Worm (Caenorhabditis elegans) whole organism, young adult: ENCODE measurements around the gene T23E1.1.

Experiments
- B0035.1 ChIP-seq: sonication (generic microtip); optimal IDR thresholded peaks from 2 replicates; lab custom pipeline; 2016; ENCODE audit warnings: missing genetic modification characterization, mild to moderate bottlenecking, missing compliant biosample characterization, missing genotype, missing genetic modification reagents
- C06A6.2 ChIP-seq: fragments of 200-800 bp; sonication (Bioruptor generic); conservative IDR thresholded peaks from 2 replicates; pipeline ENCODE4 v1.3.6; 2022; ENCODE audit warnings: missing genetic modification characterization, missing compliant biosample characterization
- F33H1.4 ChIP-seq: fragments of 200-800 bp; sonication (Bioruptor generic); IDR thresholded peaks from 2 replicates; pipeline ENCODE4 v1.3.6; 2022; ENCODE audit warnings: missing genetic modification reagents, missing genetic modification characterization, missing compliant biosample characterization
- F55B11.4 ChIP-seq: sonication (generic microtip); optimal IDR thresholded peaks from 2 replicates; lab custom pipeline; 2016; ENCODE audit warnings: missing compliant biosample characterization, missing genetic modification characterization, borderline replicate concordance; ENCODE audit not compliant: insufficient read depth
- Y53F4B.3 ChIP-seq: fragments of 200-800 bp; sonication (Bioruptor generic); IDR thresholded peaks from 2 replicates; pipeline ENCODE4 v1.3.6; 2022; ENCODE audit warnings: missing genetic modification reagents, missing genetic modification characterization, missing compliant biosample characterization
- Y67H2A.10 ChIP-seq: fragments of 200-800 bp; sonication (Bioruptor generic); conservative IDR thresholded peaks from 2 replicates; pipeline ENCODE4 v1.3.6; 2022; ENCODE audit warnings: missing genetic modification reagents, missing genetic modification characterization, missing compliant biosample characterization
- Y79H2A.3 ChIP-seq: fragments of 200-800 bp; sonication (Bioruptor generic); conservative IDR thresholded peaks from 2 replicates; pipeline ENCODE4 v1.3.6; 2022; ENCODE audit warnings: missing genetic modification reagents, missing genetic modification characterization, missing compliant biosample characterization
- Y95B8A.8 ChIP-seq: fragments of 200-800 bp; sonication (Bioruptor generic); IDR thresholded peaks from 2 replicates; pipeline ENCODE4 v1.3.6; 2022; ENCODE audit warnings: missing genetic modification reagents, missing genetic modification characterization, missing compliant biosample characterization
- ZK185.1 ChIP-seq: sonication (generic microtip); optimal IDR thresholded peaks from 2 replicates; lab custom pipeline; 2016; ENCODE audit warnings: mild to moderate bottlenecking, missing genetic modification characterization, missing compliant biosample characterization; ENCODE audit not compliant: poor library complexity, severe bottlenecking
- aptf-3 ChIP-seq: fragments of 200-800 bp; sonication (Bioruptor generic); IDR thresholded peaks from 2 replicates; pipeline ENCODE4 v1.3.6; 2022; ENCODE audit warnings: missing genetic modification characterization, missing compliant biosample characterization
- atf-7 ChIP-seq: sonication (generic microtip); optimal IDR thresholded peaks from 2 replicates; lab custom pipeline; 2017; ENCODE audit warnings: mild to moderate bottlenecking, missing genetic modification characterization, missing compliant biosample characterization
- attf-3 ChIP-seq: fragments of 200-800 bp; sonication (Bioruptor generic); conservative IDR thresholded peaks from 2 replicates; pipeline ENCODE4 v1.3.6; 2022; ENCODE audit warnings: missing genetic modification reagents, missing genetic modification characterization, missing compliant biosample characterization
- cebp-1 ChIP-seq, 2 experiments: fragments of 200-800 bp in 1 of 2; sonication (Bioruptor generic) in 1 of 2; sonication (generic microtip) in 1 of 2; IDR thresholded peaks in 1 of 2; optimal IDR thresholded peaks in 1 of 2; 2 replicates each; pipeline versions ENCODE4 v1.3.6 to Lab custom; 2017 to 2022; ENCODE audit warnings: missing compliant biosample characterization in 2 of 2, missing genetic modification characterization in 2 of 2, mild to moderate bottlenecking in 1 of 2, missing genetic modification reagents in 1 of 2, moderate library complexity in 1 of 2
- ceh-40 ChIP-seq: fragments of 200-800 bp; sonication (Bioruptor generic); IDR thresholded peaks from 2 replicates; pipeline ENCODE4 v1.3.6; 2022; ENCODE audit warnings: missing genetic modification characterization, missing compliant biosample characterization
- ceh-79 ChIP-seq: sonication (generic microtip); optimal IDR thresholded peaks from 2 replicates; lab custom pipeline; 2017; ENCODE audit warnings: mild to moderate bottlenecking, missing genetic modification characterization, missing compliant biosample characterization
- die-1 ChIP-seq: sonication (generic microtip); optimal IDR thresholded peaks from 2 replicates; lab custom pipeline; 2016; ENCODE audit warnings: missing genotype, mild to moderate bottlenecking, missing genetic modification characterization, missing compliant biosample characterization
- dpff-1 ChIP-seq: sonication (generic microtip); optimal IDR thresholded peaks from 2 replicates; lab custom pipeline; 2017; ENCODE audit warnings: mild to moderate bottlenecking, missing genetic modification characterization, missing compliant biosample characterization
- dpl-1 ChIP-seq: fragments of 150-350 bp; optimal IDR thresholded peaks from 2 replicates; lab custom pipeline; 2014; ENCODE audit warnings: missing biosample characterization, missing genetic modification reagents, missing genetic modification characterization
- egl-18 ChIP-seq: fragments of 200-800 bp; sonication (Bioruptor generic); IDR thresholded peaks from 2 replicates; pipeline ENCODE4 v1.3.6; 2022; ENCODE audit warnings: missing genetic modification reagents, missing genetic modification characterization, missing compliant biosample characterization
- egrh-3 ChIP-seq: fragments of 200-800 bp; sonication (Bioruptor generic); IDR thresholded peaks from 2 replicates; pipeline ENCODE4 v1.3.6; 2022; ENCODE audit warnings: missing genetic modification reagents, missing genetic modification characterization, missing compliant biosample characterization
- ekl-4 ChIP-seq: fragments of 200-800 bp; sonication (Bioruptor generic); IDR thresholded peaks from 2 replicates; pipeline ENCODE4 v1.3.6; 2022; ENCODE audit warnings: missing genetic modification reagents, missing genetic modification characterization, missing compliant biosample characterization
- him-1 ChIP-seq: sonication (generic microtip); optimal IDR thresholded peaks from 2 replicates; lab custom pipeline; 2016; ENCODE audit warnings: missing genotype, missing genetic modification reagents, missing genetic modification characterization, missing compliant biosample characterization
- hlh-12 ChIP-seq: sonication (generic microtip); optimal IDR thresholded peaks from 2 replicates; lab custom pipeline; 2016; ENCODE audit warnings: missing genetic modification characterization, missing compliant biosample characterization
- hmg-1.2 ChIP-seq: fragments of 200-800 bp; sonication (Bioruptor generic); IDR thresholded peaks from 2 replicates; pipeline ENCODE4 v1.3.6; 2022; ENCODE audit warnings: missing genetic modification reagents, missing genetic modification characterization, missing compliant biosample characterization
- let-526 ChIP-seq: fragments of 200-800 bp; sonication (Bioruptor generic); IDR thresholded peaks from 2 replicates; pipeline ENCODE4 v1.3.6; 2022; ENCODE audit warnings: missing genetic modification reagents, missing genetic modification characterization, missing compliant biosample characterization
- let-607 ChIP-seq, 2 experiments: fragments of 200-800 bp in 1 of 2; sonication (Bioruptor generic) in 1 of 2; sonication (generic microtip) in 1 of 2; optimal IDR thresholded peaks; 2 replicates each; lab custom pipeline; 2016 to 2018; ENCODE audit warnings: mild to moderate bottlenecking in 2 of 2, missing compliant biosample characterization in 2 of 2, missing genetic modification characterization in 2 of 2, moderate library complexity in 2 of 2, missing genotype in 1 of 2
- lin-35 ChIP-seq, 3 experiments: fragments of 150-350 bp in 2 of 3; sonication (generic microtip) in 1 of 3; optimal IDR thresholded peaks; 2 replicates each; lab custom pipeline; 2014 to 2018; ENCODE audit warnings: missing biosample characterization in 3 of 3, missing genetic modification characterization in 3 of 3, missing genetic modification reagents in 3 of 3
- madf-6 ChIP-seq: fragments of 200-800 bp; sonication (Bioruptor generic); IDR thresholded peaks from 2 replicates; pipeline ENCODE4 v1.3.6; 2022; ENCODE audit warnings: missing genetic modification reagents, missing genetic modification characterization, missing compliant biosample characterization
- madf-8 ChIP-seq: fragments of 200-800 bp; sonication (Bioruptor generic); conservative IDR thresholded peaks from 2 replicates; pipeline ENCODE4 v1.3.6; 2022; ENCODE audit warnings: missing genetic modification reagents, missing genetic modification characterization, missing compliant biosample characterization
- mcd-1 ChIP-seq: fragments of 200-800 bp; sonication (Bioruptor generic); IDR thresholded peaks from 2 replicates; pipeline ENCODE4 v1.3.6; 2022; ENCODE audit warnings: missing genetic modification reagents, missing genetic modification characterization, missing compliant biosample characterization
- nfyb-1 ChIP-seq: fragments of 200-800 bp; sonication (Bioruptor generic); IDR thresholded peaks from 2 replicates; pipeline ENCODE4 v1.3.6; 2022; ENCODE audit warnings: missing genetic modification reagents, missing genetic modification characterization, missing compliant biosample characterization
- nhr-120 ChIP-seq: fragments of 200-800 bp; sonication (Bioruptor generic); IDR thresholded peaks from 2 replicates; pipeline ENCODE4 v1.3.6; 2022; ENCODE audit warnings: missing genetic modification characterization, missing compliant biosample characterization
- nhr-80 ChIP-seq: sonication (generic microtip); optimal IDR thresholded peaks from 2 replicates; lab custom pipeline; 2016; ENCODE audit warnings: missing genetic modification characterization, missing compliant biosample characterization
- pbrm-1 ChIP-seq: fragments of 200-800 bp; sonication (Bioruptor generic); IDR thresholded peaks from 2 replicates; pipeline ENCODE4 v1.3.6; 2022; ENCODE audit warnings: missing genetic modification reagents, missing genetic modification characterization, missing compliant biosample characterization
- pha-4 ChIP-seq: fragments of 150-350 bp; sonication (generic microtip); optimal IDR thresholded peaks from 2 replicates; lab custom pipeline; 2014; ENCODE audit warnings: missing biosample characterization, missing genetic modification reagents, missing genetic modification characterization
- rpc-1 ChIP-seq, 2 experiments: fragments of 150-350 bp in 1 of 2; sonication (generic microtip) in 1 of 2; optimal IDR thresholded peaks; 2 replicates each; lab custom pipeline; 2014 to 2018; ENCODE audit warnings: missing biosample characterization in 1 of 2, missing genetic modification characterization in 1 of 2, missing genetic modification reagents in 1 of 2, missing genotype in 1 of 2
- sdz-38 ChIP-seq: sonication (generic microtip); optimal IDR thresholded peaks from 2 replicates; lab custom pipeline; 2016; ENCODE audit warnings: missing genotype, missing genetic modification characterization, missing compliant biosample characterization
- snpc-1.3 ChIP-seq: sonication (generic microtip); optimal IDR thresholded peaks from 2 replicates; lab custom pipeline; 2017; ENCODE audit warnings: missing genetic modification characterization, mild to moderate bottlenecking, missing compliant biosample characterization, antibody characterized with exemption, moderate library complexity, missing genotype, missing genetic modification reagents; ENCODE audit not compliant: insufficient read depth
- snpc-3.4 ChIP-seq: sonication (generic microtip); optimal IDR thresholded peaks from 2 replicates; lab custom pipeline; 2017; ENCODE audit warnings: missing genetic modification characterization, mild to moderate bottlenecking, missing compliant biosample characterization, antibody characterized with exemption, moderate library complexity, missing genotype, missing genetic modification reagents
- somi-1 ChIP-seq: fragments of 200-800 bp; sonication (Bioruptor generic); optimal IDR thresholded peaks from 2 replicates; lab custom pipeline; 2018; ENCODE audit warnings: mild to moderate bottlenecking, missing genetic modification characterization, missing compliant biosample characterization
- ztf-22 ChIP-seq: fragments of 200-800 bp; sonication (Bioruptor generic); optimal IDR thresholded peaks from 2 replicates; lab custom pipeline; 2018; ENCODE audit warnings: mild to moderate bottlenecking, missing genetic modification characterization, moderate library complexity, missing compliant biosample characterization
- ztf-6 ChIP-seq: fragments of 200-800 bp; sonication (Bioruptor generic); IDR thresholded peaks from 2 replicates; pipeline ENCODE4 v1.3.6; 2022; ENCODE audit warnings: missing genetic modification reagents, missing genetic modification characterization, missing compliant biosample characterization

T23E1.1 gene

ce11 chrIV:3151061-3151460 is at the start of gene T23E1.1:
TSS of gene T23E1.1 (plus strand) at chrIV:3151361.
- TF ChIP-seq aptf-3 (GFP tag; lab: Robert Waterston, UW) (no peak), madf-6 (no peak), him-1 (no peak), F55B11.4 (tag; lab: Kevin White, UChicago) (no peak), nfyb-1 (GFP tag; lab: Robert Waterston, UW) (no peak), Y67H2A.10 (GFP tag; lab: Robert Waterston, UW) (no peak), dpl-1 (GFP tag; lab: Kevin White, UChicago) (no peak), rpc-1 (optimal IDR thresholded peaks at IDR 0.05; lab: Kevin White, UChicago) (no peak), rpc-1 (tag; optimal IDR thresholded peaks at IDR 0.05; lab: Kevin White, UChicago) (no peak), lin-35 (GFP tag; optimal IDR thresholded peaks at IDR 0.05; lab: Kevin White, UChicago) (no peak), let-526 (GFP tag; lab: Robert Waterston, UW) (no peak), egrh-3 (GFP tag; lab: Robert Waterston, UW) (no peak), ZK185.1 (tag; lab: Kevin White, UChicago) (no peak), snpc-3.4 (tag; lab: Kevin White, UChicago) (no peak), egl-18 (no peak), dpff-1 (tag; lab: Kevin White, UChicago) (no peak), sdz-38 (no peak), pha-4 (tag; lab: Kevin White, UChicago) (no peak)

- TF ChIP-seq pbrm-1 (GFP tag; lab: Robert Waterston, UW) = no peak
- TF ChIP-seq Y53F4B.3 = no peak
- TF ChIP-seq cebp-1 (GFP tag; IDR thresholded peaks at IDR 0.05; lab: Robert Waterston, UW) = no peak
- TF ChIP-seq cebp-1 (tag; optimal IDR thresholded peaks at IDR 0.05; lab: Kevin White, UChicago) = no peak
- no peak for TF ChIP-seq B0035.1 (tag; lab: Kevin White, UChicago)
Measured at ce11 chrIV:3121060-3121459, 30.1 kb upstream of the T23E1.1 start.

- TF ChIP-seq hmg-1.2 (GFP tag; lab: Robert Waterston, UW) (peak; percentile 32; the same call in 1 of the 2 replicates), ztf-6 (GFP tag; lab: Robert Waterston, UW) (no peak), let-607 (tag; optimal IDR thresholded peaks at IDR 0.05; lab: Kevin White, UChicago) (no peak)
Measured at ce11 chrIV:3127994-3128393, 23.2 kb upstream of the T23E1.1 start.

ce11 chrIV:3131871-3132586 is 19.1 kb upstream of the T23E1.1 start:
- no peak for TF ChIP-seq B0035.1 (tag; lab: Kevin White, UChicago)
- TF ChIP-seq snpc-1.3 (tag; lab: Kevin White, UChicago) = peak; percentile 21
- no peak for TF ChIP-seq Y79H2A.3 (GFP tag; lab: Robert Waterston, UW)
- TF ChIP-seq atf-7 = no peak
- peak; percentile 46 for TF ChIP-seq egrh-3 (GFP tag; lab: Robert Waterston, UW)
- no peak for TF ChIP-seq nhr-80
- TF ChIP-seq somi-1 (GFP tag; lab: Kevin White, UChicago) = no peak
- no peak for TF ChIP-seq nhr-120 (GFP tag; lab: Robert Waterston, UW)
- TF ChIP-seq Y95B8A.8 (GFP tag; lab: Robert Waterston, UW) = peak; percentile 62; the same call in 1 of the 2 replicates
- no peak for TF ChIP-seq die-1 (tag; lab: Kevin White, UChicago)
- TF ChIP-seq F33H1.4 (GFP tag; lab: Robert Waterston, UW) = peak; percentile 69
- TF ChIP-seq hmg-1.2 (GFP tag; lab: Robert Waterston, UW) = peak; percentile 50; the same call in 1 of the 2 replicates
- no peak for TF ChIP-seq ceh-79 (tag; lab: Kevin White, UChicago)
- TF ChIP-seq pha-4 (tag; lab: Kevin White, UChicago) = no peak
- TF ChIP-seq C06A6.2 (GFP tag; lab: Robert Waterston, UW) = no peak
- TF ChIP-seq mcd-1 (GFP tag; lab: Robert Waterston, UW) = no peak
- no peak for TF ChIP-seq ztf-22
- no peak for TF ChIP-seq ceh-40 (GFP tag; lab: Robert Waterston, UW)
- TF ChIP-seq madf-8 (GFP tag; lab: Robert Waterston, UW) = peak; percentile 72
- no peak for TF ChIP-seq hlh-12 (tag; lab: Kevin White, UChicago)
- TF ChIP-seq ekl-4 (GFP tag; lab: Robert Waterston, UW) = no peak
- no peak for TF ChIP-seq attf-3 (GFP tag; lab: Robert Waterston, UW)
